Worm (Caenorhabditis elegans) whole organism, L2 larva: Measurements from ENCODE around the gene M199.7.

Source experiments
- R02D3.7 ChIP-seq: fragments of 150-350 bp; optimal IDR thresholded peaks from 2 replicates; lab custom pipeline; 2014; ENCODE audit warnings: missing biosample characterization, missing genetic modification characterization
- blmp-1 ChIP-seq: sonication (generic microtip); optimal IDR thresholded peaks from 2 replicates; lab custom pipeline; 2017; ENCODE audit warnings: missing genetic modification characterization, mild to moderate bottlenecking, missing compliant biosample characterization, antibody characterized with exemption, moderate library complexity; ENCODE audit not compliant: insufficient read depth
- dmd-4 ChIP-seq: sonication (generic microtip); optimal IDR thresholded peaks from 2 replicates; lab custom pipeline; 2017; ENCODE audit warnings: missing biosample characterization, missing genetic modification characterization
- lin-13 ChIP-seq: fragments of 150-350 bp; optimal IDR thresholded peaks from 2 replicates; lab custom pipeline; 2014; ENCODE audit warnings: missing biosample characterization, missing genetic modification reagents, missing genetic modification characterization
- lsy-2 ChIP-seq, 2 experiments: fragments of 150-350 bp in 1 of 2; sonication (generic microtip) in 1 of 2; optimal IDR thresholded peaks; 2 replicates each; lab custom pipeline; 2014 to 2017; ENCODE audit warnings: missing biosample characterization in 2 of 2, missing genetic modification characterization in 2 of 2
- nhr-10 ChIP-seq: sonication (generic microtip); optimal IDR thresholded peaks from 2 replicates; lab custom pipeline; 2017; ENCODE audit warnings: missing biosample characterization, missing genetic modification characterization
- nhr-11 ChIP-seq: fragments of 150-350 bp; optimal IDR thresholded peaks from 2 replicates; lab custom pipeline; 2014; ENCODE audit warnings: missing biosample characterization, missing genetic modification characterization
- nhr-12 ChIP-seq: fragments of 150-350 bp; optimal IDR thresholded peaks from 2 replicates; lab custom pipeline; 2014; ENCODE audit warnings: missing biosample characterization, missing genetic modification characterization
- nhr-77 ChIP-seq: fragments of 150-350 bp; optimal IDR thresholded peaks from 2 replicates; lab custom pipeline; 2014; ENCODE audit warnings: missing biosample characterization, missing genetic modification characterization
- skn-1 ChIP-seq: sonication (generic microtip); optimal IDR thresholded peaks from 2 replicates; lab custom pipeline; 2017; ENCODE audit warnings: missing biosample characterization, missing genetic modification characterization
- zag-1 ChIP-seq: fragments of 150-350 bp; optimal IDR thresholded peaks from 2 replicates; lab custom pipeline; 2014; ENCODE audit warnings: missing biosample characterization, missing genetic modification characterization

DNA sequence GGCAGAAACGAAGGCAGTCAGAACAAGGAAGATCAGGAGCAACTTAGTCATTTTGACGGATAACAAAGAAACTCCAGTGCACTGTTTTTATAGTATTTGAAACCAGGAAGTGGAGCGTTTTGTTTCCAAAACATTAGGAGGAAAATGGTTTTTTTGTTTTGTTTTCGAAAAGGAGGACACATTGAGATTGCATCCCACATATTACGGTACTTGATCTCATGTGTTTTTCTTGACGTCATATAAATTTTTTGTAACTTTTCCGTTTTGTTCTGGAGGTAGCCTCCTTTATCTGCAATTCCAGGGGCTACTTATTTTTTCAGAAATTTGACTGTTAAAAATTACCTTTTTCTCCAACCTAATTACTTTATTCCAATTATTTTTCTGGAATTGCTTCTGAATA, 4.7 kb downstream of the M199.7 start, which contains the start of gene M199.9:
- TF ChIP-seq nhr-10 = no peak
- no peak for TF ChIP-seq zag-1 (tag; lab: Kevin White, UChicago)
- no peak for TF ChIP-seq nhr-11 (tag; lab: Kevin White, UChicago)
- TF ChIP-seq dmd-4 (tag; lab: Kevin White, UChicago) = no peak
- no peak for TF ChIP-seq nhr-77 (tag; lab: Kevin White, UChicago)
- no peak for TF ChIP-seq nhr-12 (tag; lab: Kevin White, UChicago)
- no peak for TF ChIP-seq skn-1 (tag; lab: Kevin White, UChicago)
- TF ChIP-seq lin-13 (GFP tag; lab: Kevin White, UChicago) = no peak
- TF ChIP-seq R02D3.7 (tag; lab: Kevin White, UChicago) = no peak
- TF ChIP-seq lsy-2 (tag; optimal IDR thresholded peaks at IDR 0.05; lab: Kevin White, UChicago) = no peak
- TF ChIP-seq blmp-1 (tag; lab: Kevin White, UChicago) = no peak
